Fruit fly (Drosophila melanogaster) whole organism, wandering third instar larva: ENCODE results near the gene raskol.
A peak's percentile ranks its signal among the peaks of the same experiment; 100 is the strongest.

ENCODE experiments used
- Hnf4 ChIP-seq: fragments of 200-800 bp; sonication (Bioruptor generic); optimal IDR thresholded peaks from 2 replicates; lab custom pipeline; 2016; ENCODE audit warnings: missing biosample characterization, mild to moderate bottlenecking, missing genetic modification characterization
- OdsH ChIP-seq: fragments of 200-800 bp; sonication (Bioruptor generic); optimal IDR thresholded peaks from 2 replicates; lab custom pipeline; 2016; ENCODE audit warnings: missing biosample characterization, mild to moderate bottlenecking, missing genetic modification characterization
- br ChIP-seq: fragments of 200-800 bp; sonication (Bioruptor generic); optimal IDR thresholded peaks from 2 replicates; lab custom pipeline; 2016; ENCODE audit warnings: missing biosample characterization, missing genetic modification characterization
- ey ChIP-seq: fragments of 200-800 bp; sonication (Bioruptor generic); optimal IDR thresholded peaks from 2 replicates; lab custom pipeline; 2016; ENCODE audit warnings: missing biosample characterization, missing genetic modification characterization
- pan ChIP-seq: fragments of >200 bp; optimal IDR thresholded peaks from 2 replicates; lab custom pipeline; 2017
- psq ChIP-seq: fragments of 200-800 bp; sonication (Bioruptor generic); optimal IDR thresholded peaks from 3 replicates; lab custom pipeline; 2017; ENCODE audit warnings: missing biosample characterization, mild to moderate bottlenecking, missing genetic modification characterization, moderate library complexity
- rgr ChIP-seq: fragments of 200-800 bp; sonication (Bioruptor generic); optimal IDR thresholded peaks from 3 replicates; lab custom pipeline; 2016; ENCODE audit warnings: missing biosample characterization, mild to moderate bottlenecking, missing genetic modification characterization
- usp ChIP-seq: fragments of >200 bp; optimal IDR thresholded peaks from 2 replicates; lab custom pipeline; 2017; ENCODE audit warnings: missing biosample characterization, missing genetic modification characterization

DNA sequence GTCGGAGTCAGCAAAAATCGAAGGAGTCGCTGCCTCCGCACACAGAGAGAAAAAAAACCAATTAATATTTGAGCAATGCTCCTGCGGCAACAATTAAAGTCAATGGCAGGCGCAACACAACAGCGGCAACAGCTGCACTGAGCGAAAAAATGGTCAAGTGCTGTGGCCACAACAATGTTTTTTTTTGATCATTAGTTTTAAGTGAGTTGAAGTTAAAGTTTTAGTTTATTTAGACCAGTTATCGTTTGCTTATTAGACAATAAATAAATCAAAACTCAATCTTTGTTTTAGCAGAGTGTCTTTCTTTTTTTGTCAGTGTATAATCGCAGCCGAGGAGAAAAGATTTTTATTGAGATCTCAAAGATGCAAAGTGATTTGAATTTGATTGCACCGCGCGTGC lies 50.6 kb downstream of the raskol start:
- TF ChIP-seq rgr (GFP tag; lab: Kevin White, UChicago) = peak; percentile 55
- TF ChIP-seq usp (GFP tag; lab: Kevin White, UChicago) = no peak
- TF ChIP-seq Hnf4 = peak; percentile 46
- no peak for TF ChIP-seq pan (lab: Kevin White, UChicago)
- peak; percentile 66 for TF ChIP-seq ey (GFP tag; lab: Kevin White, UChicago)
- peak; percentile 89 for TF ChIP-seq OdsH (GFP tag; lab: Kevin White, UChicago)
- TF ChIP-seq psq (GFP tag; lab: Kevin White, UChicago) = peak; percentile 40
- TF ChIP-seq br (GFP tag; lab: Kevin White, UChicago) = peak; percentile 61
